Worm (Caenorhabditis elegans): ENCODE data around the gene rgs-5.

The rgs-5 gene

ce11 chrIII:5715467-5715866, 17.1 kb downstream of the rgs-5 start (continued):
- no peak for TF ChIP-seq K11D2.4 (GFP tag; IDR thresholded peaks at IDR 0.05)
- peak; percentile 16 for TF ChIP-seq nhr-27 (tag; optimal IDR thresholded peaks at IDR 0.05)
- TF ChIP-seq ceh-58 (GFP tag; IDR thresholded peaks at IDR 0.05): no peak
- TF ChIP-seq B0035.1 (tag; optimal IDR thresholded peaks at IDR 0.05): no peak
- no peak for TF ChIP-seq xnd-1 (tag; optimal IDR thresholded peaks at IDR 0.05)
- TF ChIP-seq snpc-1.3 (tag; optimal IDR thresholded peaks at IDR 0.05; ENCODE audit: insufficient read depth): no peak
- TF ChIP-seq D2030.7 (GFP tag; IDR thresholded peaks at IDR 0.05): no peak
- TF ChIP-seq dox-1 (GFP tag; IDR thresholded peaks at IDR 0.05): peak; percentile 33; the same call in 1 of the 2 replicates
- peak; percentile 79 for TF ChIP-seq nhr-80 (tag; optimal IDR thresholded peaks at IDR 0.05)
- TF ChIP-seq rec-8 (tag; optimal IDR thresholded peaks at IDR 0.05): no peak
- no peak for TF ChIP-seq somi-1 (GFP tag; optimal IDR thresholded peaks at IDR 0.05)
- TF ChIP-seq aptf-2 (GFP tag; conservative IDR thresholded peaks at IDR 0.05): no peak
- peak; percentile 51 for TF ChIP-seq attf-5 (GFP tag; optimal IDR thresholded peaks at IDR 0.05)
- TF ChIP-seq sptf-2 (GFP tag; optimal IDR thresholded peaks at IDR 0.05): no peak
- TF ChIP-seq lag-1 (GFP tag; IDR thresholded peaks at IDR 0.05): no peak
- no peak for TF ChIP-seq F39B2.1 (GFP tag; IDR thresholded peaks at IDR 0.05)
- peak; percentile 87 for TF ChIP-seq ceh-27 (GFP tag; optimal IDR thresholded peaks at IDR 0.05)
- no peak for TF ChIP-seq F33H1.4 (GFP tag; IDR thresholded peaks at IDR 0.05)
- no peak for TF ChIP-seq lir-1 (GFP tag; conservative IDR thresholded peaks at IDR 0.05)
- TF ChIP-seq cebp-2 (GFP tag; IDR thresholded peaks at IDR 0.05): no peak
- no peak for TF ChIP-seq B0019.2 (GFP tag; conservative IDR thresholded peaks at IDR 0.05)
- TF ChIP-seq madf-6 (GFP tag; IDR thresholded peaks at IDR 0.05): no peak; the same call in 1 of the 2 replicates
- TF ChIP-seq ztf-18 (tag; optimal IDR thresholded peaks at IDR 0.05): peak; percentile 17
- TF ChIP-seq ztf-22 (GFP tag; optimal IDR thresholded peaks at IDR 0.05): no peak
- TF ChIP-seq egrh-3 (GFP tag; IDR thresholded peaks at IDR 0.05): no peak
- TF ChIP-seq mxl-1 (tag; optimal IDR thresholded peaks at IDR 0.05): no peak
- no peak for TF ChIP-seq snpc-3.4 (tag; optimal IDR thresholded peaks at IDR 0.05)
- TF ChIP-seq hmg-1.2 (GFP tag; IDR thresholded peaks at IDR 0.05): peak; percentile 88; the same call in 1 of the 2 replicates
- TF ChIP-seq T07F8.4 (tag; optimal IDR thresholded peaks at IDR 0.05): no peak
- no peak for TF ChIP-seq B0261.1 (tag; optimal IDR thresholded peaks at IDR 0.05)
- no peak for TF ChIP-seq sea-2 (GFP tag; IDR thresholded peaks at IDR 0.05)
- TF ChIP-seq F49E8.2 (tag; optimal IDR thresholded peaks at IDR 0.05; ENCODE audit: insufficient read depth): no peak
- no peak for TF ChIP-seq Y56A3A.18 (GFP tag; IDR thresholded peaks at IDR 0.05)
- TF ChIP-seq chd-7 (tag; optimal IDR thresholded peaks at IDR 0.05): peak; percentile 11
- peak; percentile 69 for TF ChIP-seq madf-10 (tag; optimal IDR thresholded peaks at IDR 0.05)
- TF ChIP-seq ztf-28 (GFP tag; IDR thresholded peaks at IDR 0.05): 0 out of 2 replicates have a peak, but pooled peaks have one; percentile 26
- TF ChIP-seq F22D6.2 (tag; optimal IDR thresholded peaks at IDR 0.05): no peak
- TF ChIP-seq ceh-40 (GFP tag; IDR thresholded peaks at IDR 0.05): no peak
- peak; percentile 45 for TF ChIP-seq tbp1 (GFP tag; optimal IDR thresholded peaks at IDR 0.05)
- no peak for TF ChIP-seq him-1 (tag; optimal IDR thresholded peaks at IDR 0.05)
- TF ChIP-seq unc-130 (GFP tag; optimal IDR thresholded peaks at IDR 0.05): no peak
- no peak for TF ChIP-seq F57A8.1 (GFP tag; optimal IDR thresholded peaks at IDR 0.05)
- 0 out of 2 replicates have a peak, but pooled peaks have one; percentile 41 for TF ChIP-seq hsf-1 (GFP tag; IDR thresholded peaks at IDR 0.05)
- peak; percentile 44 for TF ChIP-seq pbrm-1 (GFP tag; IDR thresholded peaks at IDR 0.05)
- TF ChIP-seq aptf-3 (GFP tag; IDR thresholded peaks at IDR 0.05): no peak
- no peak for TF ChIP-seq unc-62 (GFP tag; optimal IDR thresholded peaks at IDR 0.05)
- TF ChIP-seq ccch-3 (GFP tag; optimal IDR thresholded peaks at IDR 0.05): no peak
- no peak for TF ChIP-seq die-1 (tag; optimal IDR thresholded peaks at IDR 0.05)
- TF ChIP-seq Y53F4B.3 (GFP tag; IDR thresholded peaks at IDR 0.05): no peak
